Worm (Caenorhabditis elegans): ENCODE measurements around the gene T26E4.4.
"Not testable (repeated sequence)": the region's sequence is repeated elsewhere in the genome, so short reads cannot be mapped to it uniquely, and the experiment has no call there.

Gene T26E4.4

ce11 chrV:15748343-15748742, 44.0 kb downstream of the T26E4.4 start, which contains the start of gene T23D5.8:
T23D5.8 (minus strand) TSS chrV:15748443.
- not testable (repeated sequence) for TF ChIP-seq ceh-82 (tag; optimal IDR thresholded peaks at IDR 0.05); ZK546.5 (tag; optimal IDR thresholded peaks at IDR 0.05); dve-1 (tag; optimal IDR thresholded peaks at IDR 0.05; ENCODE audit: insufficient read depth)

DNA sequence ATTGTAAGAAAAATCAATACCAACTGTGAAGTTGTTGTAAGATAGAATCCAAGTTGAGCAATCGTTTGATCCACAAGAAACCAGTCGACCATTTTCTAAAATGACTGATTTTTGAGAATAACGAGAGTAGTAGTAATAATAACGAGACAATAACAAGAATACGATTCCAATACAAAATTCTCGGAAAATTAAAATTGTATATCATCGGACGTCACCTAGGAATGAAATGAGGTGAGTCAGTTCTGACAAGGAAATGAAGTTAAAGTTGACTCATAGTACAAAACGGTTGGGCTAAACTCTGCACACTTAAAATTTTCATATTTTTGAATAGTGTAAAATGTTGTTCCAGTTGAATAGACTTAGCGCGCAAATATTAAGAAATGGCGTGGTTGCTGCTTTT, 47.9 kb downstream of the T26E4.4 start, which contains the start of gene str-19:
str-19 (minus strand) TSS at position 101 of the 400 bp plus-strand sequence.
- not testable (repeated sequence) for TF ChIP-seq madf-9 (GFP tag; conservative IDR thresholded peaks at IDR 0.05); ama-1 (optimal IDR thresholded peaks at IDR 0.05); tra-1 (GFP tag; IDR thresholded peaks at IDR 0.05)

- TF ChIP-seq dmd-6 (GFP tag; IDR thresholded peaks at IDR 0.05) (no peak), nhr-6 (tag; optimal IDR thresholded peaks at IDR 0.05) (no peak), T20F7.1 (GFP tag; optimal IDR thresholded peaks at IDR 0.05) (no peak), ceh-20 (GFP tag; IDR thresholded peaks at IDR 0.05) (no peak)
Measured at ce11 chrV:15741851-15742250, 50.5 kb downstream of the T26E4.4 start, which contains the start of gene str-18. str-18 (minus strand) TSS chrV:15741951.
